Worm (Caenorhabditis elegans) whole organism, L3 larva: ENCODE data around the gene H06H21.11.

Source experiments
- R02D3.7 ChIP-seq: fragments of 150-350 bp; optimal IDR thresholded peaks from 2 replicates; lab custom pipeline; 2014; ENCODE audit warnings: missing biosample characterization, missing genetic modification characterization
- ZK546.5 ChIP-seq: sonication (generic microtip); optimal IDR thresholded peaks from 2 replicates; lab custom pipeline; 2017; ENCODE audit warnings: missing biosample characterization, missing genetic modification characterization
- aly-2 ChIP-seq: fragments of 150-350 bp; optimal IDR thresholded peaks from 2 replicates; lab custom pipeline; 2014; ENCODE audit warnings: missing biosample characterization, missing genetic modification characterization
- ama-1 ChIP-seq: fragments of 150-350 bp; optimal IDR thresholded peaks from 2 replicates; lab custom pipeline; 2018
- ceh-16 ChIP-seq: sonication (generic microtip); optimal IDR thresholded peaks from 2 replicates; lab custom pipeline; 2017; ENCODE audit warnings: missing biosample characterization, missing genetic modification characterization
- ceh-28 ChIP-seq: fragments of 150-350 bp; optimal IDR thresholded peaks from 2 replicates; lab custom pipeline; 2014; ENCODE audit warnings: missing biosample characterization, missing genetic modification reagents, missing genetic modification characterization
- ceh-82 ChIP-seq: fragments of 150-350 bp; optimal IDR thresholded peaks from 2 replicates; lab custom pipeline; 2014; ENCODE audit warnings: missing biosample characterization, missing genetic modification characterization
- daf-12 ChIP-seq: fragments of 150-350 bp; optimal IDR thresholded peaks from 2 replicates; lab custom pipeline; 2014; ENCODE audit warnings: missing biosample characterization, missing genetic modification reagents, missing genetic modification characterization
- egl-27 ChIP-seq: sonication (generic microtip); optimal IDR thresholded peaks from 4 replicates; lab custom pipeline; 2017; ENCODE audit warnings: missing biosample characterization, missing genetic modification reagents, missing genetic modification characterization
- elt-2 ChIP-seq: sonication (generic microtip); optimal IDR thresholded peaks from 2 replicates; lab custom pipeline; 2016; ENCODE audit warnings: missing genetic modification reagents, mild to moderate bottlenecking, missing genetic modification characterization, missing compliant biosample characterization
- eor-1 ChIP-seq, 2 experiments: fragments of 150-350 bp; optimal IDR thresholded peaks; 2 replicates each; lab custom pipeline; 2014 to 2018; ENCODE audit warnings: missing biosample characterization in 2 of 2, missing genetic modification characterization in 2 of 2
- fkh-10 ChIP-seq: sonication (generic microtip); optimal IDR thresholded peaks from 2 replicates; lab custom pipeline; 2017; ENCODE audit warnings: missing biosample characterization, missing genetic modification reagents, missing genetic modification characterization
- hmg-11 ChIP-seq: sonication (generic microtip); optimal IDR thresholded peaks from 2 replicates; lab custom pipeline; 2016; ENCODE audit warnings: missing genetic modification characterization, missing compliant biosample characterization
- jun-1 ChIP-seq: fragments of 150-350 bp; optimal IDR thresholded peaks from 2 replicates; lab custom pipeline; 2014; ENCODE audit warnings: missing biosample characterization, missing genetic modification reagents, missing genetic modification characterization
- lin-39 ChIP-seq: fragments of 150-350 bp; optimal IDR thresholded peaks from 2 replicates; lab custom pipeline; 2018; ENCODE audit warnings: missing biosample characterization, missing genetic modification reagents, missing genetic modification characterization
- lsy-12 ChIP-seq: sonication (generic microtip); optimal IDR thresholded peaks from 2 replicates; lab custom pipeline; 2016; ENCODE audit warnings: mild to moderate bottlenecking, missing genetic modification characterization, missing compliant biosample characterization
- mdl-1 ChIP-seq: fragments of 150-350 bp; optimal IDR thresholded peaks from 2 replicates; lab custom pipeline; 2014; ENCODE audit warnings: missing biosample characterization, missing genetic modification characterization
- nfya-1 ChIP-seq: sonication (generic microtip); optimal IDR thresholded peaks from 2 replicates; lab custom pipeline; 2017; ENCODE audit warnings: missing genetic modification characterization, mild to moderate bottlenecking, missing compliant biosample characterization, antibody characterized with exemption, moderate library complexity; ENCODE audit not compliant: insufficient read depth
- nhr-11 ChIP-seq: fragments of 150-350 bp; optimal IDR thresholded peaks from 2 replicates; lab custom pipeline; 2014; ENCODE audit warnings: missing biosample characterization, missing genetic modification characterization
- nhr-12 ChIP-seq: fragments of 150-350 bp; optimal IDR thresholded peaks from 2 replicates; lab custom pipeline; 2014; ENCODE audit warnings: missing biosample characterization, missing genetic modification characterization
- nhr-23 ChIP-seq: fragments of 150-350 bp; optimal IDR thresholded peaks from 2 replicates; lab custom pipeline; 2014; ENCODE audit warnings: missing biosample characterization, missing genetic modification reagents, missing genetic modification characterization
- nhr-237 ChIP-seq: fragments of 150-350 bp; optimal IDR thresholded peaks from 2 replicates; lab custom pipeline; 2014; ENCODE audit warnings: missing biosample characterization, missing genetic modification characterization
- nhr-25 ChIP-seq: sonication (generic microtip); optimal IDR thresholded peaks from 2 replicates; lab custom pipeline; 2017; ENCODE audit warnings: missing biosample characterization, missing genetic modification characterization
- nhr-28 ChIP-seq: fragments of 150-350 bp; optimal IDR thresholded peaks from 2 replicates; lab custom pipeline; 2014; ENCODE audit warnings: missing biosample characterization, missing genetic modification characterization
- nhr-43 ChIP-seq: sonication (generic microtip); optimal IDR thresholded peaks from 2 replicates; lab custom pipeline; 2016; ENCODE audit warnings: mild to moderate bottlenecking, missing genetic modification characterization, missing compliant biosample characterization; ENCODE audit not compliant: poor library complexity, severe bottlenecking
- nhr-67 ChIP-seq: fragments of 150-350 bp; optimal IDR thresholded peaks from 2 replicates; lab custom pipeline; 2014; ENCODE audit warnings: missing biosample characterization, missing genetic modification characterization
- nhr-76 ChIP-seq: fragments of 150-350 bp; sonication (generic microtip); optimal IDR thresholded peaks from 5 replicates; lab custom pipeline; 2014; ENCODE audit warnings: missing biosample characterization, missing genetic modification characterization
- pha-4 ChIP-seq: fragments of 150-350 bp; optimal IDR thresholded peaks from 2 replicates; lab custom pipeline; 2014; ENCODE audit warnings: missing biosample characterization, missing genetic modification reagents, missing genetic modification characterization
- sea-2 ChIP-seq: fragments of 150-350 bp; sonication (generic microtip); optimal IDR thresholded peaks from 4 replicates; lab custom pipeline; 2014; ENCODE audit warnings: missing biosample characterization, missing genetic modification reagents, missing genetic modification characterization
- skn-1 ChIP-seq: fragments of 150-350 bp; optimal IDR thresholded peaks from 2 replicates; lab custom pipeline; 2014; ENCODE audit warnings: missing biosample characterization, missing genetic modification characterization
- snpc-4 ChIP-seq: fragments of 150-350 bp; optimal IDR thresholded peaks from 2 replicates; lab custom pipeline; 2014; ENCODE audit warnings: missing biosample characterization, missing genetic modification characterization
- unc-39 ChIP-seq: sonication (generic microtip); optimal IDR thresholded peaks from 4 replicates; lab custom pipeline; 2017; ENCODE audit warnings: missing biosample characterization, missing genetic modification characterization
- zag-1 ChIP-seq: fragments of 150-350 bp; optimal IDR thresholded peaks from 2 replicates; lab custom pipeline; 2014; ENCODE audit warnings: missing biosample characterization, missing genetic modification characterization
- ztf-11 ChIP-seq: fragments of 150-350 bp; optimal IDR thresholded peaks from 2 replicates; lab custom pipeline; 2014; ENCODE audit warnings: missing biosample characterization, missing genetic modification characterization

Gene H06H21.11

DNA sequence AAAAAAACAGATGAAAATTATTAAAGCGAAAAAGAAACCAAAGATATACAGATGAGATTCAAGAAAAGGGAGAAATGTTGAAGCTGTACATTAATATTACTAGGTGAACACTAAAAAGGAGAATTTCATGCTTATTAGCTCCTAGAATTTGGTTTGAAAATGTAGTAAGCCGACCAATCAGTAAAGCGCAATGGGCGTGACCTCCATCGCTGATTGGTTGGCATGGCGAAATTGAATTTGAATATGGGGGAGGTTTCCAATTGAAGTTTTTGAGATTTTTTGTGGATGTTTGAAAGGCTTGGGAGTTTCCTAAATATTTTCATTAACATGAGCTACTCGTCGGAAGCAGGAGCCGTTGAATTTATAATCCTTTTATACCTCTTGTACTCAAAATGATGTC, 30.6 kb downstream of the H06H21.11 start:
- no peak for TF ChIP-seq pha-4 (tag; lab: Kevin White, UChicago)
- no peak for TF ChIP-seq aly-2 (tag; lab: Kevin White, UChicago)
- TF ChIP-seq skn-1: no peak
- TF ChIP-seq nfya-1 (tag; lab: Kevin White, UChicago): peak; percentile 94

DNA sequence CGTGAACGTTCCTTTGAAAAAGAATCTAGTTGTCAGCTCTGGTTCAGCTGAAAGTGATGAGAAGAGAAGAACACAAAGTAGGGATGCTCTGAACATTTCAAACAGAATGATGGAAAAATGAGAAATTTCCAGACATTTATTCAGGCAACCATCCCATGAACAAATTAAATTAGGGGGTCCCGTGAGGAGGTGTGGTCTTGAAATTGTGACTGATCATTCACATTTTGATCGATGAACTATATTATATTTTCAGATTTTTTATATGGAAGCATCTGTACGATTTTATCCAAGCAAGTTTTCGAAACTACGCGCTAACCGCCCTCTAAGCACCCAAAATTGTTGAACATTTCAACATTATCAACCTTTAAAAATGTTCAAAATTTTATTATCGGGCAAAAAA, 31.1 kb downstream of the H06H21.11 start, which contains the start of gene R11E3.19:
R11E3.19 (minus strand) TSS at position 101 of the 400 bp plus-strand sequence.
- TF ChIP-seq jun-1 (no peak), zag-1 (tag; lab: Kevin White, UChicago) (no peak), lin-39 (no peak), ceh-82 (no peak), snpc-4 (tag; lab: Kevin White, UChicago) (no peak), nhr-23 (tag; lab: Kevin White, UChicago) (no peak), mdl-1 (no peak), nhr-76 (tag; lab: Kevin White, UChicago) (no peak), nhr-237 (tag; lab: Kevin White, UChicago) (no peak), eor-1 (tag; optimal IDR thresholded peaks at IDR 0.05; lab: Kevin White, UChicago) (no peak), unc-39 (tag; lab: Kevin White, UChicago) (no peak), ZK546.5 (tag; lab: Kevin White, UChicago) (no peak), nhr-11 (tag; lab: Kevin White, UChicago) (no peak), elt-2 (tag; lab: Kevin White, UChicago) (no peak), nhr-28 (tag; lab: Kevin White, UChicago) (no peak), ztf-11 (tag; lab: Kevin White, UChicago) (no peak), nhr-25 (tag; lab: Kevin White, UChicago) (no peak), nhr-67 (tag; lab: Kevin White, UChicago) (no peak), fkh-10 (GFP tag; lab: Kevin White, UChicago) (no peak)
- TF ChIP-seq, all 47 proteins: peak for 0

DNA sequence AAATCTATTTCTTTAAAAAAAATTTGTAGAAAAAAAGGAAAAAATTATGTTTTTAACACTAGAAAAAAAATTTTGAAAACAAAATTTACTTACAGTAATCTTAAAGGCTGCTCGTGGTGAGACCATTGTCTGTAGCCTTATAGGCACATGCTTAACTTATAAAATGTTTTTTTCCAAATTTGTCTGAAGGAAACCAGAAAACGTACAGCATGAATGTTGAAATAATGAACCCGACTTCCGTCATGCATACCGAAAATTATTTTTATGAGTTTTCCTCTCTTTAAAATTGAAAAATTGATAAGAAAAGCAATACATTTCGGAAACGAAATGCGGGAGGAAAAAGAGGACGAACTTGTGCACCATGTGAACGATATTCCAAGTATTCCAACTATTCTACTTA, 35.3 kb downstream of the H06H21.11 start, which contains the start of gene R11E3.2:
R11E3.2 (plus strand) TSS at position 301 of the 400 bp plus-strand sequence.
- no peak for TF ChIP-seq nhr-25 (tag; lab: Kevin White, UChicago)
- TF ChIP-seq nfya-1 (tag; lab: Kevin White, UChicago): no peak
- TF ChIP-seq ztf-11 (tag; lab: Kevin White, UChicago): no peak

DNA sequence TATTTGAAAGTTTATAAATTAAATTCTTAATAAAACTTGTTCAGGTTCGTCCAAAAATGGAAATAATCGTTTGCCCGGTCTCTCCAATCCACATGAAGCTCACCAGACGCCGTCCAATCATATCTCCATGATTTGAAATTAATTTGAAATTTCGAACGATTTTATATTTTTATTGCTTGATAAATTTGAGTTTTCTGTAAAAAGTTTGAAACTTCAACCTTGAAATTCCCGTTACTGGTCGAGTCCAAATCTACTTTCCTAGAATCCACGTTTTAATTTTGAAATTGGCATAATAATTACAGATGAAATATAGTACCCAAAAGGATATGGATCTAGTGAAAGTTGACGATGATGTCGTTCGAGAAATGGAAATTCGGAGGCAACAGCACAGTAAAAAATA, 42.7 kb downstream of the H06H21.11 start, which contains the start of gene npp-26:
npp-26 (plus strand) TSS at position 301 of the 400 bp plus-strand sequence.
- no peak for TF ChIP-seq ztf-11 (tag; lab: Kevin White, UChicago)
- TF ChIP-seq ama-1 (lab: Kevin White, UChicago): no peak
- TF ChIP-seq sea-2 (GFP tag; lab: Kevin White, UChicago): no peak
- TF ChIP-seq nhr-12 (tag; lab: Kevin White, UChicago): no peak
- TF ChIP-seq nhr-43 (tag; lab: Kevin White, UChicago): no peak
- TF ChIP-seq nhr-25 (tag; lab: Kevin White, UChicago): no peak
- TF ChIP-seq ceh-28: no peak
- TF ChIP-seq egl-27 (tag; lab: Kevin White, UChicago): no peak
- no peak for TF ChIP-seq jun-1
- TF ChIP-seq nhr-28 (tag; lab: Kevin White, UChicago): no peak
- no peak for TF ChIP-seq lin-39
- TF ChIP-seq snpc-4 (tag; lab: Kevin White, UChicago): no peak
- no peak for TF ChIP-seq zag-1 (tag; lab: Kevin White, UChicago)
- no peak for TF ChIP-seq nhr-237 (tag; lab: Kevin White, UChicago)

DNA sequence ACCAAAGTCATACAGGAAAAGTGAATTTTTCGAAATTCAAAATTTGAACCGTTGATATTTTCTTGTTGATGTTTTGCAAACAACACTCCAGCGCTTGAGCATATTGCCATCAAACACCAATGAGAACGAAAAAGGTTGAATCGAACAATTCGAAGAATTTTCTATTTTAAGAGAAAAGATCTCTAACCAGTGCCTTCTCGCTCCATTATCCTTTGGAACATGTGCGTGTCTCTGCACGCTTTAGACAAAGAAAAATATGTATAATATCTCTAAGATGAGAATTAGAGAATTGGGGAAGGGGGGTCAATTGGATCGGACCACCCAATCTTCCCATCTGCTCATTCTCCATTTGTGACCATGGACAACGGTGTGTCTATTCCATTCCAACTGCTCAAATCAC, 43.3 kb downstream of the H06H21.11 start, which contains the start of gene Y17G9B.2:
Y17G9B.2 (plus strand) TSS at position 301 of the 400 bp plus-strand sequence.
- TF ChIP-seq ama-1 (lab: Kevin White, UChicago) (no peak), ceh-82 (no peak), jun-1 (no peak), ceh-28 (no peak), zag-1 (tag; lab: Kevin White, UChicago) (no peak), ceh-16 (no peak), skn-1 (no peak), R02D3.7 (tag; lab: Kevin White, UChicago) (no peak), hmg-11 (tag; lab: Kevin White, UChicago) (no peak), daf-12 (tag; lab: Kevin White, UChicago) (no peak), nhr-12 (tag; lab: Kevin White, UChicago) (no peak), egl-27 (tag; lab: Kevin White, UChicago) (no peak), lsy-12 (tag; lab: Kevin White, UChicago) (no peak), nhr-28 (tag; lab: Kevin White, UChicago) (no peak)
